Worm (Caenorhabditis elegans) whole organism, early embryonic: ENCODE results near the gene clp-9.

Experiments used
- B0310.2 ChIP-seq: sonication (generic microtip); optimal IDR thresholded peaks from 2 replicates; lab custom pipeline; 2016; ENCODE audit warnings: mild to moderate bottlenecking, missing genetic modification characterization, missing compliant biosample characterization
- F13C5.2 ChIP-seq: sonication (generic microtip); optimal IDR thresholded peaks from 2 replicates; lab custom pipeline; 2017; ENCODE audit warnings: mild to moderate bottlenecking, missing genetic modification characterization, inconsistent platforms, missing compliant biosample characterization
- ama-1 ChIP-seq: fragments of 150-350 bp; optimal IDR thresholded peaks from 2 replicates; lab custom pipeline; 2014
- ceh-13 ChIP-seq: fragments of 200-800 bp; sonication (Bioruptor generic); optimal IDR thresholded peaks from 2 replicates; lab custom pipeline; 2018; ENCODE audit warnings: mild to moderate bottlenecking, missing genetic modification characterization, missing compliant biosample characterization
- ceh-36 ChIP-seq: sonication (generic microtip); optimal IDR thresholded peaks from 2 replicates; lab custom pipeline; 2016; ENCODE audit warnings: missing genetic modification characterization, inconsistent platforms, missing compliant biosample characterization
- flt-1 ChIP-seq: fragments of 200-800 bp; sonication (Bioruptor generic); IDR thresholded peaks from 2 replicates; pipeline ENCODE4 v1.3.6; 2022; ENCODE audit warnings: missing genetic modification characterization, missing compliant biosample characterization
- hmbx-1 ChIP-seq: sonication (generic microtip); optimal IDR thresholded peaks from 2 replicates; lab custom pipeline; 2016; ENCODE audit warnings: mild to moderate bottlenecking, missing genetic modification characterization, missing compliant biosample characterization
- hmg-4 ChIP-seq: fragments of 200-800 bp; sonication (Bioruptor generic); optimal IDR thresholded peaks from 2 replicates; lab custom pipeline; 2018; ENCODE audit warnings: mild to moderate bottlenecking, missing genetic modification characterization, missing compliant biosample characterization
- hnd-1 ChIP-seq: sonication (generic microtip); optimal IDR thresholded peaks from 2 replicates; lab custom pipeline; 2016; ENCODE audit warnings: missing genetic modification characterization, missing compliant biosample characterization
- pes-1 ChIP-seq: fragments of 200-800 bp; sonication (Bioruptor generic); IDR thresholded peaks from 2 replicates; pipeline ENCODE4 v1.3.6; 2022; ENCODE audit warnings: missing genetic modification reagents, missing genetic modification characterization, missing compliant biosample characterization
- scrt-1 ChIP-seq: fragments of 200-800 bp; sonication (Bioruptor generic); IDR thresholded peaks from 2 replicates; pipeline ENCODE4 v1.3.6; 2022; ENCODE audit warnings: missing genetic modification characterization, missing compliant biosample characterization
- sea-1 ChIP-seq: fragments of 200-800 bp; sonication (Bioruptor generic); conservative IDR thresholded peaks from 2 replicates; pipeline ENCODE4 v1.3.6; 2022; ENCODE audit warnings: missing genetic modification characterization, missing compliant biosample characterization
- tbx-11 ChIP-seq: fragments of 200-800 bp; sonication (Bioruptor generic); IDR thresholded peaks from 2 replicates; pipeline ENCODE4 v1.3.6; 2022; ENCODE audit warnings: missing genetic modification characterization, missing compliant biosample characterization
- tra-4 ChIP-seq: sonication (generic microtip); optimal IDR thresholded peaks from 2 replicates; lab custom pipeline; 2017; ENCODE audit warnings: missing genetic modification characterization, missing compliant biosample characterization

- TF ChIP-seq pes-1 (GFP tag; lab: Robert Waterston, UW) (no peak), hmbx-1 (tag; lab: Kevin White, UChicago) (no peak), flt-1 (GFP tag; lab: Robert Waterston, UW) (no peak), ama-1 (lab: Kevin White, UChicago) (no peak), F13C5.2 (tag; lab: Kevin White, UChicago) (no peak), hnd-1 (tag; lab: Kevin White, UChicago) (no peak), hmg-4 (GFP tag; lab: Kevin White, UChicago) (no peak), ceh-13 (GFP tag; lab: Kevin White, UChicago) (no peak), tra-4 (no peak), scrt-1 (no peak), tbx-11 (GFP tag; lab: Robert Waterston, UW) (no peak), B0310.2 (tag; lab: Kevin White, UChicago) (no peak), ceh-36 (tag; lab: Kevin White, UChicago) (no peak), sea-1 (GFP tag; lab: Robert Waterston, UW) (no peak)
Measured at ce11 chrV:9868311-9868710, 17.5 kb downstream of the clp-9 start, which contains the start of gene srab-17.
